Worm (Caenorhabditis elegans) whole organism, late embryonic: ENCODE results near the gene orc-5.

ENCODE experiments used
- F13H6.1 ChIP-seq: sonication (generic microtip); optimal IDR thresholded peaks from 2 replicates; lab custom pipeline; 2016; ENCODE audit warnings: missing genetic modification characterization, missing compliant biosample characterization
- K02D7.2 ChIP-seq: sonication (generic microtip); optimal IDR thresholded peaks from 2 replicates; lab custom pipeline; 2017; ENCODE audit warnings: mild to moderate bottlenecking, missing genetic modification characterization, missing compliant biosample characterization
- T23F11.4 ChIP-seq: fragments of 200-800 bp; sonication (Bioruptor generic); optimal IDR thresholded peaks from 2 replicates; lab custom pipeline; 2018; ENCODE audit warnings: mild to moderate bottlenecking, missing genetic modification characterization, missing compliant biosample characterization
- Y22D7AL.16 ChIP-seq: sonication (generic microtip); optimal IDR thresholded peaks from 2 replicates; lab custom pipeline; 2016; ENCODE audit warnings: missing genetic modification characterization, missing compliant biosample characterization
- ahr-1 ChIP-seq: sonication (generic microtip); optimal IDR thresholded peaks from 2 replicates; lab custom pipeline; 2016; ENCODE audit warnings: missing genetic modification characterization, missing compliant biosample characterization
- ama-1 ChIP-seq: fragments of 150-350 bp; optimal IDR thresholded peaks from 2 replicates; lab custom pipeline; 2014
- ceh-19 ChIP-seq: fragments of 200-800 bp; sonication (Bioruptor generic); optimal IDR thresholded peaks from 2 replicates; lab custom pipeline; 2018; ENCODE audit warnings: mild to moderate bottlenecking, missing genetic modification characterization, missing compliant biosample characterization
- ceh-2 ChIP-seq: sonication (generic microtip); optimal IDR thresholded peaks from 2 replicates; lab custom pipeline; 2016; ENCODE audit warnings: missing genotype, missing genetic modification characterization, missing compliant biosample characterization
- ceh-24 ChIP-seq: sonication (generic microtip); optimal IDR thresholded peaks from 2 replicates; lab custom pipeline; 2016; ENCODE audit warnings: mild to moderate bottlenecking, missing genetic modification characterization, missing compliant biosample characterization
- ceh-31 ChIP-seq: sonication (generic microtip); optimal IDR thresholded peaks from 2 replicates; lab custom pipeline; 2016; ENCODE audit warnings: missing genetic modification characterization, missing compliant biosample characterization
- ceh-34 ChIP-seq: sonication (generic microtip); optimal IDR thresholded peaks from 2 replicates; lab custom pipeline; 2016; ENCODE audit warnings: mild to moderate bottlenecking, missing genetic modification characterization, missing compliant biosample characterization
- ceh-45 ChIP-seq: fragments of 200-800 bp; sonication (Bioruptor generic); IDR thresholded peaks from 2 replicates; pipeline ENCODE4 v1.3.6; 2022; ENCODE audit warnings: missing genetic modification reagents, missing genetic modification characterization, missing compliant biosample characterization
- ceh-48 ChIP-seq: sonication (generic microtip); optimal IDR thresholded peaks from 2 replicates; lab custom pipeline; 2016; ENCODE audit warnings: missing genetic modification characterization, inconsistent platforms, missing compliant biosample characterization
- dmd-4 ChIP-seq: sonication (generic microtip); optimal IDR thresholded peaks from 2 replicates; lab custom pipeline; 2016; ENCODE audit warnings: borderline replicate concordance, missing genetic modification characterization, missing compliant biosample characterization
- dve-1 ChIP-seq: sonication (generic microtip); optimal IDR thresholded peaks from 2 replicates; lab custom pipeline; 2017; ENCODE audit warnings: antibody characterized with exemption, mild to moderate bottlenecking, missing genetic modification characterization, missing compliant biosample characterization
- elt-2 ChIP-seq: sonication (generic microtip); optimal IDR thresholded peaks from 2 replicates; lab custom pipeline; 2016; ENCODE audit warnings: missing genetic modification reagents, missing genetic modification characterization, missing compliant biosample characterization
- elt-4 ChIP-seq: sonication (generic microtip); optimal IDR thresholded peaks from 2 replicates; lab custom pipeline; 2016; ENCODE audit warnings: missing genetic modification characterization, missing compliant biosample characterization
- ets-4 ChIP-seq: sonication (generic microtip); optimal IDR thresholded peaks from 2 replicates; lab custom pipeline; 2016; ENCODE audit warnings: missing genetic modification characterization, missing compliant biosample characterization
- eyg-1 ChIP-seq: sonication (generic microtip); optimal IDR thresholded peaks from 2 replicates; lab custom pipeline; 2016; ENCODE audit warnings: missing genotype, missing genetic modification characterization, missing compliant biosample characterization
- hlh-13 ChIP-seq: fragments of 200-800 bp; sonication (Bioruptor generic); optimal IDR thresholded peaks from 2 replicates; lab custom pipeline; 2018; ENCODE audit warnings: mild to moderate bottlenecking, missing genetic modification characterization, missing compliant biosample characterization
- hlh-15 ChIP-seq: sonication (generic microtip); optimal IDR thresholded peaks from 2 replicates; lab custom pipeline; 2016; ENCODE audit warnings: missing genetic modification characterization, missing compliant biosample characterization
- hlh-30 ChIP-seq: sonication (generic microtip); optimal IDR thresholded peaks from 2 replicates; lab custom pipeline; 2017; ENCODE audit warnings: antibody characterized with exemption, missing genetic modification characterization, missing compliant biosample characterization; ENCODE audit not compliant: insufficient read depth
- hlh-6 ChIP-seq: sonication (generic microtip); optimal IDR thresholded peaks from 2 replicates; lab custom pipeline; 2016; ENCODE audit warnings: missing genotype, missing genetic modification characterization, missing compliant biosample characterization
- lim-6 ChIP-seq: sonication (generic microtip); optimal IDR thresholded peaks from 2 replicates; lab custom pipeline; 2016; ENCODE audit warnings: missing genetic modification characterization, missing compliant biosample characterization
- lin-11 ChIP-seq: fragments of 200-800 bp; sonication (Bioruptor generic); optimal IDR thresholded peaks from 2 replicates; lab custom pipeline; 2018; ENCODE audit warnings: mild to moderate bottlenecking, missing genetic modification characterization, missing compliant biosample characterization
- mec-3 ChIP-seq: sonication (generic microtip); optimal IDR thresholded peaks from 2 replicates; lab custom pipeline; 2016; ENCODE audit warnings: borderline replicate concordance, missing genetic modification characterization, missing compliant biosample characterization
- nfya-1 ChIP-seq: sonication (generic microtip); optimal IDR thresholded peaks from 2 replicates; lab custom pipeline; 2017; ENCODE audit warnings: missing genetic modification characterization, mild to moderate bottlenecking, missing compliant biosample characterization, antibody characterized with exemption, moderate library complexity
- nhr-11 ChIP-seq: fragments of 150-350 bp; optimal IDR thresholded peaks from 2 replicates; lab custom pipeline; 2014; ENCODE audit warnings: missing biosample characterization, missing genetic modification characterization
- npax-4 ChIP-seq: sonication (generic microtip); optimal IDR thresholded peaks from 2 replicates; lab custom pipeline; 2016; ENCODE audit warnings: missing genetic modification characterization, missing compliant biosample characterization
- odd-2 ChIP-seq: sonication (generic microtip); optimal IDR thresholded peaks from 2 replicates; lab custom pipeline; 2017; ENCODE audit warnings: antibody characterized with exemption, mild to moderate bottlenecking, missing genetic modification characterization, missing compliant biosample characterization
- pag-3 ChIP-seq: sonication (generic microtip); optimal IDR thresholded peaks from 2 replicates; lab custom pipeline; 2016; ENCODE audit warnings: missing compliant biosample characterization, missing genetic modification characterization, borderline replicate concordance
- pat-9 ChIP-seq: fragments of 200-800 bp; sonication (Bioruptor generic); optimal IDR thresholded peaks from 2 replicates; lab custom pipeline; 2018; ENCODE audit warnings: mild to moderate bottlenecking, missing genetic modification characterization, moderate library complexity, missing compliant biosample characterization
- pha-4 ChIP-seq: fragments of 150-350 bp; optimal IDR thresholded peaks from 2 replicates; lab custom pipeline; 2018; ENCODE audit warnings: missing biosample characterization, missing genetic modification reagents, missing genetic modification characterization
- pros-1 ChIP-seq: fragments of 150-350 bp; optimal IDR thresholded peaks from 2 replicates; lab custom pipeline; 2014; ENCODE audit warnings: missing biosample characterization, missing genetic modification reagents, missing genetic modification characterization
- ref-2 ChIP-seq: sonication (generic microtip); optimal IDR thresholded peaks from 2 replicates; lab custom pipeline; 2016; ENCODE audit warnings: missing genetic modification characterization, missing compliant biosample characterization
- rnt-1 ChIP-seq: sonication (generic microtip); optimal IDR thresholded peaks from 2 replicates; lab custom pipeline; 2016; ENCODE audit warnings: missing genetic modification characterization, missing compliant biosample characterization
- tbx-2 ChIP-seq: sonication (generic microtip); optimal IDR thresholded peaks from 2 replicates; lab custom pipeline; 2016; ENCODE audit warnings: missing genetic modification characterization, missing compliant biosample characterization
- unc-42 ChIP-seq: sonication (generic microtip); optimal IDR thresholded peaks from 2 replicates; lab custom pipeline; 2016; ENCODE audit warnings: missing genotype, missing genetic modification characterization, missing compliant biosample characterization
- unc-55 ChIP-seq: sonication (generic microtip); optimal IDR thresholded peaks from 2 replicates; lab custom pipeline; 2017; ENCODE audit warnings: missing biosample characterization, missing genetic modification reagents, missing genetic modification characterization

The orc-5 gene

DNA sequence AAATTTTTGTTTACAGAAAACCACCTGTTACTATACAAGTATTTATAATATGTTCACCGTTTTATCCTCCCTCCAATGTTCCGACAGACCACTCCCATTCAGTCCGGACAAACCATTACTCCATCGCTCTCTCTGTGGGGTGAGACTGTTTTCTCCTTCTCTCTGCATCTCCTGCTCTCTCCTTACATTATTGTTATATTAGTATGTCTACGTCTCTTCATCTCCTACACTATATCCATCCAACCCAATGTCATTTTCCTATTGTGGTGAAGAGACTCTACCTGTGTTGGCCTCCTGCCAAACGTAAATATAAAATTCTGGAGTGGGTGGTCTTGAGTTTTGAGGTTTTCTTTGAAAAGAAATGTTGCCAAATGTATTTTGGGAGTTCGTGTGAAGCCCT lies 19.8 kb downstream of the orc-5 start:
- TF ChIP-seq nfya-1 (tag; lab: Kevin White, UChicago) (peak; percentile 21), ceh-31 (tag; lab: Kevin White, UChicago) (peak; percentile 8), hlh-15 (tag; lab: Kevin White, UChicago) (no peak)

DNA sequence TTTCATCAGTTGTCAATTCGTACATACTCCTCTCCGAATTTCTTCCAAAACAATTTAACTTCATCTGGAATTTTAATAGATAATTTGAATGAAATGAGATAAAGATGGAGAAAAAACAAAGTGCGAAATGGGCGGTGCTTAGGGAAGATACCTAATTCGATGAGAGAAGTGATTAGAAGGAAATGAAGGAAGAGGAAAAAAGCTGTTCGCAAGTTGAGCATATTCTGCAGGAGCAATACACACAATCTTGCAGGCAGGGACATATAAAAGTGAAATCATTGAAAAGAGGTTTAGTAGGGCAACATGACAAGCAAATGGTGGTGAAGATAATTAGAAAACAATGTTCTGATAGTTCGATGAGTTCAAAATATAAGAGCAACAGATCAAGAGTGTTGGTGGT lies 22.7 kb downstream of the orc-5 start, which contains the start of gene glb-21:
Gene glb-21, minus strand, starts transcription at position 66 of the 400 bp plus-strand sequence.
- TF ChIP-seq pag-3 (tag; lab: Kevin White, UChicago) (no peak), tbx-2 (tag; lab: Kevin White, UChicago) (no peak), hlh-15 (tag; lab: Kevin White, UChicago) (no peak), npax-4 (tag; lab: Kevin White, UChicago) (no peak), hlh-6 (tag; lab: Kevin White, UChicago) (no peak), unc-55 (no peak), rnt-1 (tag; lab: Kevin White, UChicago) (no peak), T23F11.4 (no peak), pat-9 (no peak), lim-6 (tag; lab: Kevin White, UChicago) (no peak), ama-1 (lab: Kevin White, UChicago) (no peak), ahr-1 (tag; lab: Kevin White, UChicago) (no peak)
- TF ChIP-seq, all 69 proteins: peak for 0

DNA sequence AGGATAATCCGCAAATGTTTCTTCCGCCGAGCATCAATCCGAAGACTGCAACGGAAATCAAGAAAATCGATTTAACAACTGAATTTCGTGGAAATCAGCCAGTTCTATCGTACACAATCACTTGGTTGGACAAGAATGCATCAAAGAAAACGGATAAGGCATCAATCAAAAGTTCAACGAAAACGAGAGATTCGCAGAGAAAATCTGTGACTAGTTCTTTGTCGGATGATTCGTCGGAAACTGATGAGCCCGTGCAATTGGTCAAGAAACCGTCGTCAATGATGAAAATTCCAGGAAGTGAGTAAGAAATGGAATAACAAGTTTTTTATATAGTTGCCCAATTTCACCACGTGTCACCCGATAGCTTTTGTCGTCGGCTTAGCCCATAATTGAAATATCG lies 28.3 kb downstream of the orc-5 start, which contains the start of gene R102.6:
Gene R102.6, minus strand, starts transcription at position 101 of the 400 bp plus-strand sequence.
- TF ChIP-seq K02D7.2: no peak
- TF ChIP-seq Y22D7AL.16 (tag; lab: Kevin White, UChicago): no peak
- no peak for TF ChIP-seq ceh-48
- no peak for TF ChIP-seq pat-9
- no peak for TF ChIP-seq pha-4 (tag; lab: Kevin White, UChicago)
- TF ChIP-seq dmd-4 (tag; lab: Kevin White, UChicago): no peak
- no peak for TF ChIP-seq F13H6.1 (tag; lab: Kevin White, UChicago)
- TF ChIP-seq ceh-24 (tag; lab: Kevin White, UChicago): no peak
- no peak for TF ChIP-seq ceh-31 (tag; lab: Kevin White, UChicago)
- no peak for TF ChIP-seq ref-2 (tag; lab: Kevin White, UChicago)
- no peak for TF ChIP-seq lin-11 (tag; lab: Kevin White, UChicago)
- TF ChIP-seq ceh-2 (tag; lab: Kevin White, UChicago): no peak
- TF ChIP-seq hlh-30 (tag; lab: Kevin White, UChicago): no peak
- TF ChIP-seq dve-1 (tag; lab: Kevin White, UChicago): no peak

DNA sequence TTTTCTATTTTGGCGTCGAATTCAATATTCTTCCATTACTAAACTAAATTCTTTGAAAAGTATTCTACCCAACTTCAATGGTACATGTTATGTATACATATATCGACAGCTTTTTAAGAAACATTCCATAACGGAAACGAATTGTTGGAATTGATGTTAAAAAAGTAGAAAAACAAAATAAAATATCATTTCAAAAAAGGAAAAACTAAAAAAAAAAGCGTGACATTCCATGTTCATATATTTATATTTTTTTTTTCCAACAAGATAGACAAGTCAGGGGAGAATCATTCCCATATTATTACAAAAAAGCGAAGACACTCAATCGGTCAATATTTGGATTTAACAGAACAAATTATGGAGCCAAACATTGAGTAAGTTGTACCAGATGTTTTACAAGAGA lies 29.2 kb downstream of the orc-5 start, which contains the start of gene R102.10:
Gene R102.10, plus strand, starts transcription at position 301 of the 400 bp plus-strand sequence.
- TF ChIP-seq ceh-48 (no peak), eyg-1 (tag; lab: Kevin White, UChicago) (no peak)

DNA sequence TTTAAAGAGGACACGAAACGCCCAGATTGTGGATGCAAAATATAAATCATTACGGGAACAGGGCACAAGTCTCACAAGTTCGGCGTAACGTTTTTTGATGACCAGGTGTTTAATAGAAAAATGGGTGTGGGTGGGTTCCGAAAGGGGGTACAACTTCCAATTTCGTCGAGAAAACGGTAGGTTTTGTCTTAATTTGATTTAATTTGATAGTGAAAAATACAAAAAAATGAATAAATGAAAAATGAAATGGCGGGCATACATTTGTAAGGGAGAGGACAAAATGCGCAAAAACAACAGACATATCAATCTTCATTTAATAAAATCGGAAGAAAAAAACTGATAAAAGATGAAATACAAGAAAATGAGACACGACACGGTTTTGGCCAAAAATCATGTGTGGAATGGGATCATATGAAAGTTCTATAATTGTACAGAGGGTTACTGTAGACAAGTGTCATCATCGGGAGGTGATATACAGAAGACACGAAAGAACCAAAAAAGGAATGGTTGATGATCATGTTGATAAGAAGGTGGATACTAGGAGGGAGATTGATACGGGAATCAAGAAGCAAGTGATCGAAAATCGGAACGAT lies 32.4 kb downstream of the orc-5 start:
- no peak for TF ChIP-seq ceh-45 (GFP tag; lab: Robert Waterston, UW)
- TF ChIP-seq lin-11 (tag; lab: Kevin White, UChicago): no peak
- no peak for TF ChIP-seq pat-9
- no peak for TF ChIP-seq ceh-19 (GFP tag; lab: Kevin White, UChicago)
- no peak for TF ChIP-seq K02D7.2
- TF ChIP-seq unc-42 (tag; lab: Kevin White, UChicago): no peak
- TF ChIP-seq elt-2 (tag; lab: Kevin White, UChicago): no peak
- no peak for TF ChIP-seq nhr-11 (tag; lab: Kevin White, UChicago)
- TF ChIP-seq pag-3 (tag; lab: Kevin White, UChicago): no peak
- TF ChIP-seq ets-4 (tag; lab: Kevin White, UChicago): no peak
- no peak for TF ChIP-seq elt-4
- no peak for TF ChIP-seq hlh-13 (GFP tag; lab: Kevin White, UChicago)
- no peak for TF ChIP-seq dve-1 (tag; lab: Kevin White, UChicago)
- TF ChIP-seq dmd-4 (tag; lab: Kevin White, UChicago): no peak
- TF ChIP-seq hlh-15 (tag; lab: Kevin White, UChicago): no peak
- no peak for TF ChIP-seq odd-2 (tag; lab: Kevin White, UChicago)
- no peak for TF ChIP-seq unc-55
- TF ChIP-seq mec-3 (tag; lab: Kevin White, UChicago): no peak
- TF ChIP-seq pros-1 (tag; lab: Kevin White, UChicago): no peak
- TF ChIP-seq ceh-34 (tag; lab: Kevin White, UChicago): no peak
